Fruit fly (Drosophila melanogaster): Measurements from ENCODE around the gene PpD3.
A peak's percentile ranks its signal among the peaks of the same experiment; 100 is the strongest.

PpD3 gene

dm6 chr3R:9754487-9754886 lies 6.8 kb downstream of the PpD3 start, which contains the start of gene Tti1 (continued):
- TF ChIP-seq Nf-YC (tag; optimal IDR thresholded peaks at IDR 0.05) (no peak), az2 (GFP tag; optimal IDR thresholded peaks at IDR 0.05) (no peak), CG10321 (GFP tag; IDR thresholded peaks at IDR 0.05) (no peak), NK7.1 (GFP tag; optimal IDR thresholded peaks at IDR 0.05) (no peak), pzg (GFP tag; optimal IDR thresholded peaks at IDR 0.05) (peak; percentile 56), CG2199 (GFP tag; IDR thresholded peaks at IDR 0.05) (no peak), trh (GFP tag; optimal IDR thresholded peaks at IDR 0.05) (no peak), CG34224 (GFP tag; IDR thresholded peaks at IDR 0.05; ENCODE audit: partially characterized antibody) (peak; percentile 56; the same call in 2 of the 3 replicates), sens (GFP tag) (no peak), sqz (GFP tag; optimal IDR thresholded peaks at IDR 0.05) (no peak), ATbp (GFP tag; optimal IDR thresholded peaks at IDR 0.05) (no peak), CG18764 (GFP tag; optimal IDR thresholded peaks at IDR 0.05) (no peak), CG30020 (tag; optimal IDR thresholded peaks at IDR 0.05) (no peak), HLH3B (GFP tag; IDR thresholded peaks at IDR 0.05) (no peak), peb (GFP tag; IDR thresholded peaks at IDR 0.05) (no peak), CG3407 (GFP tag; optimal IDR thresholded peaks at IDR 0.05) (no peak), chn (GFP tag; optimal IDR thresholded peaks at IDR 0.05) (no peak), nau (GFP tag; optimal IDR thresholded peaks at IDR 0.05) (no peak), B-H2 (GFP tag; optimal IDR thresholded peaks at IDR 0.05) (no peak), Lhr (GFP tag; optimal IDR thresholded peaks at IDR 0.05) (no peak), dimm (GFP tag; IDR thresholded peaks at IDR 0.05) (no peak), ems (GFP tag; optimal IDR thresholded peaks at IDR 0.05) (no peak), tup (GFP tag; optimal IDR thresholded peaks at IDR 0.05) (no peak), fd102C (GFP tag; optimal IDR thresholded peaks at IDR 0.05) (no peak), CG17829 (tag; optimal IDR thresholded peaks at IDR 0.05) (no peak), Dp (GFP tag; optimal IDR thresholded peaks at IDR 0.05) (peak; percentile 86), CG43689 (GFP tag; IDR thresholded peaks at IDR 0.05) (no peak), CG4282 (GFP tag; optimal IDR thresholded peaks at IDR 0.05) (no peak), fru (optimal IDR thresholded peaks at IDR 0.05) (no peak), Sox100B (GFP tag; optimal IDR thresholded peaks at IDR 0.05) (no peak), CG2712 (tag; optimal IDR thresholded peaks at IDR 0.05) (no peak), sug (tag; optimal IDR thresholded peaks at IDR 0.05) (no peak), Eip74EF (GFP tag; optimal IDR thresholded peaks at IDR 0.05) (no peak), CG16815 (GFP tag; optimal IDR thresholded peaks at IDR 0.05) (no peak), CG6791 (GFP tag; IDR thresholded peaks at IDR 0.05; ENCODE audit: partially characterized antibody) (peak; percentile 61; the same call in 2 of the 3 replicates), CG10462 (GFP tag; optimal IDR thresholded peaks at IDR 0.05) (no peak), Chrac-16 (GFP tag; optimal IDR thresholded peaks at IDR 0.05) (no peak), CG8089 (GFP tag; optimal IDR thresholded peaks at IDR 0.05) (no peak), TFAM (GFP tag; optimal IDR thresholded peaks at IDR 0.05) (no peak), gt (GFP tag; IDR thresholded peaks at IDR 0.05) (no peak), phol (tag; optimal IDR thresholded peaks at IDR 0.05) (no peak), Nf-YB (GFP tag; optimal IDR thresholded peaks at IDR 0.05) (no peak), CG6272 (GFP tag; IDR thresholded peaks at IDR 0.05) (no peak), CG3838 (GFP tag; optimal IDR thresholded peaks at IDR 0.05) (no peak), en (GFP tag; optimal IDR thresholded peaks at IDR 0.05) (no peak), abd-A (tag; optimal IDR thresholded peaks at IDR 0.05) (no peak), nerfin-1 (tag; optimal IDR thresholded peaks at IDR 0.05) (no peak), hb (GFP tag; IDR thresholded peaks at IDR 0.05; ENCODE audit: partially characterized antibody) (no peak), btn (GFP tag; optimal IDR thresholded peaks at IDR 0.05) (no peak), CG4707 (GFP tag; optimal IDR thresholded peaks at IDR 0.05) (no peak), HLH54F (GFP tag; optimal IDR thresholded peaks at IDR 0.05) (no peak), crol (GFP tag; IDR thresholded peaks at IDR 0.05) (peak; percentile 77)

Data from whole organism, embryonic.